Fruit fly (Drosophila melanogaster): Measurements from ENCODE around the gene Akh.

Gene Akh

DNA sequence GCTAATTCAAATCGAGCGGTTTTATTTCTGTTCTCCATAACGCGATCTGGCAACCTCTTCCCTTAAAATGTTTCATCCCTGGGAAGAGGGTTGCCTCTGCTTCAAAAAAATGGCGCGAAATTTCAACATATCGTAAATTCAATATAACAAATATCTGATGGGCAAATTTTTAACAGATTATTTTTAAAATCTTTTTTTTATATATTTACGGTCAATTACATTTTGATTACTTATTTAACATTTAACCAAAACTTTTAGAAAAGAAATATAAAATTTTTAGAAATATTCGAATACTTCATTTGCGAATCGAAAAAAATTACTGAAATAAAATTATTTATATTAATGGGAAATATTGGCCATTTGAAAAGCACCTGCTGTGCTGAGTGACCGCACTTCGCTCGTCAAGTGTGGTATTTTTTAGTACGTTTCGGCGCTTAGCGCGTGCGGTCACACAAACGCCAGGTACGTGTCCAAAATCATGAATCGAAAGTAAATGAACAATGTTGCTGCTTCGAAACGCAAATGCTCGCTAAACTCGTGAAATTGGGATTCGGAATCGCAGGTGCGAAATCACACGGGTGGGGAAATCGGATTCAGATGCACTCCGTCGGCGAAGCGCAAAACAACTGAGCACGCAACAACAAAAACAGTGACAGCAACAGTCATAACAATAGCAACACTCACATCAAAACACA, 28.8 kb downstream of the Akh start, which contains the start of gene Ero1L (continued):
- TF ChIP-seq sr (GFP tag; IDR thresholded peaks at IDR 0.05) (no peak), crp (GFP tag; optimal IDR thresholded peaks at IDR 0.05) (peak in 1 of 2 experiments; percentile 54), Sin3A (optimal IDR thresholded peaks at IDR 0.05) (peak; percentile 41), lmd (GFP tag; IDR thresholded peaks at IDR 0.05) (no peak), Hr51 (GFP tag; optimal IDR thresholded peaks at IDR 0.05) (peak in 1 of 2 experiments; percentile 54), h (optimal IDR thresholded peaks at IDR 0.05) (no peak), esg (GFP tag; conservative IDR thresholded peaks at IDR 0.05) (peak; percentile 73), fd3F (GFP tag; optimal IDR thresholded peaks at IDR 0.05) (no peak), CG30020 (tag; optimal IDR thresholded peaks at IDR 0.05) (no peak), Scr (GFP tag; IDR thresholded peaks at IDR 0.05; ENCODE audit: partially characterized antibody) (no peak), CG13894 (tag; optimal IDR thresholded peaks at IDR 0.05) (no peak), CHES-1-like (GFP tag; optimal IDR thresholded peaks at IDR 0.05) (no peak), CG15696 (tag; optimal IDR thresholded peaks at IDR 0.05) (peak; percentile 41), CG2202 (tag; optimal IDR thresholded peaks at IDR 0.05) (no peak), Ets97D (GFP tag; optimal IDR thresholded peaks at IDR 0.05) (peak; percentile 29), CG12942 (GFP tag; optimal IDR thresholded peaks at IDR 0.05) (no peak), az2 (GFP tag; optimal IDR thresholded peaks at IDR 0.05) (no peak), toy (GFP tag; IDR thresholded peaks at IDR 0.05) (no peak), NK7.1 (GFP tag; optimal IDR thresholded peaks at IDR 0.05) (no peak), cad (GFP tag; optimal IDR thresholded peaks at IDR 0.05) (no peak), ken (GFP tag; IDR thresholded peaks at IDR 0.05) (no peak), CG12104 (GFP tag; optimal IDR thresholded peaks at IDR 0.05) (peak; percentile 18), pho (GFP tag; optimal IDR thresholded peaks at IDR 0.05) (no peak), ase (GFP tag; IDR thresholded peaks at IDR 0.05) (no peak), CG10565 (GFP tag; optimal IDR thresholded peaks at IDR 0.05) (no peak), twi (tag; optimal IDR thresholded peaks at IDR 0.05) (no peak), BEAF-32 (GFP tag; optimal IDR thresholded peaks at IDR 0.05) (peak; percentile 40), dimm (GFP tag; IDR thresholded peaks at IDR 0.05) (no peak), CG16863 (GFP tag; optimal IDR thresholded peaks at IDR 0.05) (no peak), Optix (GFP tag; IDR thresholded peaks at IDR 0.05) (no peak), CG8388 (GFP tag; optimal IDR thresholded peaks at IDR 0.05) (no peak), CG15514 (GFP tag; optimal IDR thresholded peaks at IDR 0.05) (peak; percentile 45), unpg (GFP tag; optimal IDR thresholded peaks at IDR 0.05) (peak; percentile 7), ap (GFP tag; IDR thresholded peaks at IDR 0.05) (no peak), CG4820 (GFP tag; optimal IDR thresholded peaks at IDR 0.05) (peak; percentile 11), CG11504 (tag; optimal IDR thresholded peaks at IDR 0.05) (no peak), CG9817 (tag; optimal IDR thresholded peaks at IDR 0.05) (no peak), Neu2 (GFP tag; optimal IDR thresholded peaks at IDR 0.05; ENCODE audit: borderline replicate concordance) (no peak), nerfin-2 (GFP tag; IDR thresholded peaks at IDR 0.05; ENCODE audit: partially characterized antibody) (peak; percentile 48; the same call in 1 of the 2 replicates), Jarid2 (GFP tag; optimal IDR thresholded peaks at IDR 0.05) (no peak), CG1647 (GFP tag; optimal IDR thresholded peaks at IDR 0.05) (no peak), CG6254 (GFP tag; optimal IDR thresholded peaks at IDR 0.05) (peak; percentile 46), Camta (GFP tag; optimal IDR thresholded peaks at IDR 0.05) (no peak), hb (GFP tag; IDR thresholded peaks at IDR 0.05; ENCODE audit: partially characterized antibody) (no peak), mam (GFP tag; optimal IDR thresholded peaks at IDR 0.05) (no peak), Dip2 (GFP tag; IDR thresholded peaks at IDR 0.05) (no peak), CG3847 (GFP tag; IDR thresholded peaks at IDR 0.05) (peak; percentile 54), Oli (tag; optimal IDR thresholded peaks at IDR 0.05) (no peak), CG8281 (tag; optimal IDR thresholded peaks at IDR 0.05) (no peak), CG8924 (tag; optimal IDR thresholded peaks at IDR 0.05) (no peak)

Measured in whole organism, embryonic.